Worm (Caenorhabditis elegans) whole organism, L1 larva: Measurements from ENCODE around the gene F56D6.6.

Source experiments
- aha-1 ChIP-seq: fragments of 150-350 bp; optimal IDR thresholded peaks from 2 replicates; lab custom pipeline; 2014; ENCODE audit warnings: missing biosample characterization, missing genetic modification characterization
- egl-27 ChIP-seq, 2 experiments: fragments of 150-350 bp in 1 of 2; sonication (generic microtip); optimal IDR thresholded peaks; 3 replicates each; lab custom pipeline; 2017 to 2018; ENCODE audit warnings: missing biosample characterization in 2 of 2, missing genetic modification characterization in 2 of 2, missing genetic modification reagents in 2 of 2
- elt-3 ChIP-seq, 6 experiments: fragments of 150-350 bp in 1 of 6; sonication (generic microtip); optimal IDR thresholded peaks; 2 replicates each; lab custom pipeline; 2017 to 2018; ENCODE audit warnings: missing biosample characterization in 6 of 6, missing genetic modification characterization in 6 of 6, inconsistent platforms in 1 of 6
- fkh-10 ChIP-seq: sonication (generic microtip); optimal IDR thresholded peaks from 2 replicates; lab custom pipeline; 2017; ENCODE audit warnings: missing biosample characterization, missing genetic modification reagents, missing genetic modification characterization
- hlh-17 ChIP-seq: fragments of 200-800 bp; sonication (Bioruptor generic); optimal IDR thresholded peaks from 2 replicates; lab custom pipeline; 2018; ENCODE audit warnings: missing genetic modification characterization, mild to moderate bottlenecking, missing compliant biosample characterization, moderate library complexity, borderline replicate concordance
- nhr-12 ChIP-seq: sonication (generic microtip); optimal IDR thresholded peaks from 2 replicates; lab custom pipeline; 2017; ENCODE audit warnings: missing biosample characterization, missing genetic modification characterization
- nhr-90 ChIP-seq: sonication (generic microtip); optimal IDR thresholded peaks from 2 replicates; lab custom pipeline; 2016; ENCODE audit warnings: mild to moderate bottlenecking, missing genetic modification characterization, missing compliant biosample characterization; ENCODE audit not compliant: poor library complexity
- rnt-1 ChIP-seq: sonication (generic microtip); optimal IDR thresholded peaks from 2 replicates; lab custom pipeline; 2016; ENCODE audit warnings: mild to moderate bottlenecking, missing genetic modification characterization, moderate library complexity, missing compliant biosample characterization
- unc-62 ChIP-seq: fragments of 150-350 bp; optimal IDR thresholded peaks from 2 replicates; lab custom pipeline; 2014; ENCODE audit warnings: missing biosample characterization, missing genetic modification reagents, missing genetic modification characterization
- unc-86 ChIP-seq: sonication (generic microtip); optimal IDR thresholded peaks from 2 replicates; lab custom pipeline; 2016; ENCODE audit warnings: missing genetic modification characterization, missing compliant biosample characterization
- unc-98 ChIP-seq: fragments of 200-800 bp; sonication (Bioruptor generic); IDR thresholded peaks from 2 replicates; pipeline ENCODE4 v1.3.6; 2022; ENCODE audit warnings: missing genetic modification characterization, missing compliant biosample characterization

DNA sequence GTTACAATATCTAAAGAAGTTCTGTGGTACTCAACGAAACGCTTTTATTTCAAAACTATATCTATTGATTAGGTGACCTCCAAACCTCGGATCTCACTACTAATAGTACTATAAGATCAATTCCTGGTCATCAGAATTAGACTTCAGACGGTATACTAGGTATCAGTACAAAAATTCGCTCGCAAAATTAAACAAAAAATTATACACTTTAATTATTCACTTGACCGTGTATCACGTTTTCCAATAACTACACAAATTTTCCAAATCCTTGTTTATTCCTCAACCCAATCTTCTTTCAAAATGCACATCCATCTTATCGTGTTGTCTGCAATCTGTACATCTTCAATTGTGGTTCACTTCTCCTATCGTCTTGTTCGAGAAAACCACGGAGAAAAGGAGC lies 15.1 kb downstream of the F56D6.6 start, which contains the start of gene F56D6.23:
- TF ChIP-seq unc-98 (GFP tag; lab: Robert Waterston, UW) (no peak), hlh-17 (GFP tag; lab: Kevin White, UChicago) (no peak), nhr-90 (tag; lab: Kevin White, UChicago) (no peak), egl-27 (tag; optimal IDR thresholded peaks at IDR 0.05; lab: Kevin White, UChicago) (no peak), unc-62 (no peak), aha-1 (tag; lab: Kevin White, UChicago) (no peak), rnt-1 (no peak), nhr-12 (no peak), unc-86 (tag; lab: Kevin White, UChicago) (no peak), fkh-10 (GFP tag; lab: Kevin White, UChicago) (no peak), elt-3 (tag; optimal IDR thresholded peaks at IDR 0.05; lab: Kevin White, UChicago) (no peak)
